Fruit fly (Drosophila melanogaster) whole organism, embryonic: ENCODE measurements around the gene CG42553.

ENCODE experiments used
- Ada2b ChIP-seq: fragments of 200-800 bp; sonication (Bioruptor generic); IDR thresholded peaks from 2 replicates; pipeline ENCODE4 v1.3.6; 2022; ENCODE audit warnings: missing biosample characterization, missing genetic modification characterization
- Antp ChIP-seq: fragments of 200-800 bp; sonication (Bioruptor generic); optimal IDR thresholded peaks from 3 replicates; lab custom pipeline; 2016; ENCODE audit warnings: missing biosample characterization, missing genetic modification characterization
- Atf6 ChIP-seq: fragments of 200-800 bp; sonication (Bioruptor generic); IDR thresholded peaks from 2 replicates; pipeline ENCODE4 v1.3.6; 2022; ENCODE audit warnings: missing biosample characterization, missing genetic modification characterization
- Bgb ChIP-seq: fragments of 200-800 bp; sonication (Bioruptor generic); IDR thresholded peaks from 2 replicates; pipeline ENCODE4 v1.3.6; 2022; ENCODE audit warnings: missing biosample characterization, missing genetic modification characterization; ENCODE audit not compliant: partially characterized antibody
- Bteb2 ChIP-seq: fragments of 200-800 bp; sonication (Bioruptor generic); optimal IDR thresholded peaks from 2 replicates; lab custom pipeline; 2016; ENCODE audit warnings: missing biosample characterization, missing genetic modification characterization
- CG1024 ChIP-seq: fragments of 200-800 bp; sonication (Bioruptor generic); IDR thresholded peaks from 2 replicates; pipeline ENCODE4 v1.3.6; 2022; ENCODE audit warnings: missing biosample characterization, missing genetic modification characterization
- CG12769 ChIP-seq: fragments of 200-800 bp; sonication (Bioruptor generic); optimal IDR thresholded peaks from 2 replicates; lab custom pipeline; 2019; ENCODE audit warnings: missing biosample characterization, mild to moderate bottlenecking, missing genetic modification characterization, moderate library complexity
- CG12942 ChIP-seq: fragments of 200-800 bp; sonication (Bioruptor generic); optimal IDR thresholded peaks from 3 replicates; lab custom pipeline; 2016; ENCODE audit warnings: missing biosample characterization, missing genetic modification characterization
- CG1529 ChIP-seq: fragments of 200-800 bp; sonication (Bioruptor generic); optimal IDR thresholded peaks from 3 replicates; lab custom pipeline; 2018; ENCODE audit warnings: missing biosample characterization, missing genetic modification characterization
- CG15479 ChIP-seq: fragments of 200-800 bp; sonication (Bioruptor generic); optimal IDR thresholded peaks from 3 replicates; lab custom pipeline; 2019; ENCODE audit warnings: missing biosample characterization, mild to moderate bottlenecking, missing genetic modification characterization, moderate library complexity
- CG1603 ChIP-seq: fragments of 200-800 bp; sonication (Bioruptor generic); optimal IDR thresholded peaks from 2 replicates; lab custom pipeline; 2019; ENCODE audit warnings: missing biosample characterization, mild to moderate bottlenecking, missing genetic modification characterization, moderate library complexity
- CG17612 ChIP-seq: fragments of 200-800 bp; sonication (Bioruptor generic); IDR thresholded peaks from 2 replicates; pipeline ENCODE4 v1.3.6; 2022; ENCODE audit warnings: missing biosample characterization, missing genetic modification characterization
- CG17912 ChIP-seq: fragments of 200-800 bp; sonication (Bioruptor generic); optimal IDR thresholded peaks from 2 replicates; lab custom pipeline; 2018; ENCODE audit warnings: missing biosample characterization, mild to moderate bottlenecking, missing genetic modification characterization
- CG2678 ChIP-seq: fragments of 200-800 bp; sonication (Bioruptor generic); optimal IDR thresholded peaks from 3 replicates; lab custom pipeline; 2019; ENCODE audit warnings: missing biosample characterization, mild to moderate bottlenecking, missing genetic modification characterization, moderate library complexity
- CG34376 ChIP-seq: fragments of 200-800 bp; sonication (Bioruptor generic); optimal IDR thresholded peaks from 2 replicates; lab custom pipeline; 2018; ENCODE audit warnings: missing biosample characterization, mild to moderate bottlenecking, missing genetic modification characterization
- CG3847 ChIP-seq: fragments of 200-800 bp; sonication (Bioruptor generic); IDR thresholded peaks from 2 replicates; pipeline ENCODE4 v1.3.6; 2022; ENCODE audit warnings: missing biosample characterization, missing genetic modification characterization
- CG6272 ChIP-seq: fragments of 200-800 bp; sonication (Bioruptor generic); IDR thresholded peaks from 2 replicates; pipeline ENCODE4 v1.3.6; 2022; ENCODE audit warnings: missing biosample characterization, missing genetic modification characterization
- CG7556 ChIP-seq: fragments of 200-800 bp; sonication (Bioruptor generic); optimal IDR thresholded peaks from 2 replicates; lab custom pipeline; 2017; ENCODE audit warnings: missing biosample characterization, mild to moderate bottlenecking, missing genetic modification characterization
- CG7786 ChIP-seq: fragments of 200-800 bp; sonication (Bioruptor generic); optimal IDR thresholded peaks from 2 replicates; lab custom pipeline; 2016; ENCODE audit warnings: missing biosample characterization, missing genetic modification characterization
- CG8281 ChIP-seq: fragments of 200-800 bp; sonication (Bioruptor generic); optimal IDR thresholded peaks from 2 replicates; lab custom pipeline; 2018; ENCODE audit warnings: missing biosample characterization, mild to moderate bottlenecking, missing genetic modification characterization, moderate library complexity
- D ChIP-seq, 2 experiments: fragments of 200-800 bp in 1 of 2; fragments of >200 bp in 1 of 2; sonication (Bioruptor generic) in 1 of 2; optimal IDR thresholded peaks; 2 replicates in 1 of 2; 3 replicates in 1 of 2; lab custom pipeline; 2017; ENCODE audit warnings: mild to moderate bottlenecking in 1 of 2, missing biosample characterization in 1 of 2, missing genetic modification characterization in 1 of 2, missing genetic modification reagents in 1 of 2
- Dad ChIP-seq: fragments of 200-800 bp; sonication (Bioruptor generic); optimal IDR thresholded peaks from 3 replicates; lab custom pipeline; 2016; ENCODE audit warnings: missing biosample characterization, missing genetic modification characterization
- H2.0 ChIP-seq: fragments of 200-800 bp; sonication (Bioruptor generic); IDR thresholded peaks from 2 replicates; pipeline ENCODE4 v1.3.6; 2022; ENCODE audit warnings: missing biosample characterization, missing genetic modification characterization
- HHEX ChIP-seq: fragments of 200-800 bp; sonication (Bioruptor generic); optimal IDR thresholded peaks from 3 replicates; lab custom pipeline; 2017; ENCODE audit warnings: missing biosample characterization, mild to moderate bottlenecking, missing genetic modification characterization, missing genetic modification reagents
- Hmr ChIP-seq: fragments of 200-800 bp; sonication (Bioruptor generic); optimal IDR thresholded peaks from 3 replicates; lab custom pipeline; 2017; ENCODE audit warnings: mild to moderate bottlenecking, missing biosample characterization, missing genetic modification reagents, missing genetic modification characterization
- Jarid2 ChIP-seq: fragments of 200-800 bp; sonication (Bioruptor generic); optimal IDR thresholded peaks from 3 replicates; lab custom pipeline; 2017; ENCODE audit warnings: mild to moderate bottlenecking, missing biosample characterization, missing genetic modification reagents, missing genetic modification characterization
- Optix ChIP-seq: fragments of 200-800 bp; sonication (Bioruptor generic); IDR thresholded peaks from 3 replicates; pipeline ENCODE4 v1.3.6; 2022; ENCODE audit warnings: missing biosample characterization, missing genetic modification characterization
- Rfx ChIP-seq: fragments of 200-800 bp; sonication (Bioruptor generic); IDR thresholded peaks from 2 replicates; pipeline ENCODE4 v1.3.6; 2022; ENCODE audit warnings: missing biosample characterization, missing genetic modification characterization
- Ssrp ChIP-seq: fragments of 200-800 bp; sonication (Bioruptor generic); optimal IDR thresholded peaks from 2 replicates; lab custom pipeline; 2018; ENCODE audit warnings: missing biosample characterization, mild to moderate bottlenecking, missing genetic modification characterization, moderate library complexity
- Tbp ChIP-seq: fragments of >200 bp; optimal IDR thresholded peaks from 2 replicates; lab custom pipeline; 2018; ENCODE audit warnings: missing biosample characterization, missing genetic modification characterization
- Xbp1 ChIP-seq: fragments of 200-800 bp; sonication (Bioruptor generic); optimal IDR thresholded peaks from 3 replicates; lab custom pipeline; 2016; ENCODE audit warnings: missing biosample characterization, mild to moderate bottlenecking, missing genetic modification characterization
- ab ChIP-seq: fragments of 200-800 bp; sonication (Bioruptor generic); optimal IDR thresholded peaks from 2 replicates; lab custom pipeline; 2016; ENCODE audit warnings: missing biosample characterization, missing genetic modification characterization
- al ChIP-seq: fragments of 200-800 bp; sonication (Bioruptor generic); IDR thresholded peaks from 2 replicates; pipeline ENCODE4 v1.3.6; 2022; ENCODE audit warnings: missing biosample characterization, missing genetic modification characterization
- dan ChIP-seq: fragments of 200-800 bp; sonication (Bioruptor generic); IDR thresholded peaks from 2 replicates; pipeline ENCODE4 v1.3.6; 2022; ENCODE audit warnings: missing biosample characterization, missing genetic modification characterization
- emc ChIP-seq: fragments of 200-800 bp; sonication (Bioruptor generic); optimal IDR thresholded peaks from 2 replicates; lab custom pipeline; 2016; ENCODE audit warnings: missing biosample characterization, missing genetic modification characterization
- gfzf ChIP-seq: fragments of 200-800 bp; sonication (Bioruptor generic); optimal IDR thresholded peaks from 2 replicates; lab custom pipeline; 2016; ENCODE audit warnings: missing biosample characterization, mild to moderate bottlenecking, missing genetic modification characterization, moderate library complexity
- kah ChIP-seq: fragments of 200-800 bp; sonication (Bioruptor generic); optimal IDR thresholded peaks from 2 replicates; lab custom pipeline; 2018; ENCODE audit warnings: missing biosample characterization, mild to moderate bottlenecking, missing genetic modification characterization
- klu ChIP-seq: fragments of 200-800 bp; sonication (Bioruptor generic); IDR thresholded peaks from 2 replicates; pipeline ENCODE4 v1.3.6; 2022; ENCODE audit warnings: missing biosample characterization, missing genetic modification characterization
- pb ChIP-seq: fragments of 200-800 bp; sonication (Bioruptor generic); optimal IDR thresholded peaks from 3 replicates; lab custom pipeline; 2016; ENCODE audit warnings: missing biosample characterization, missing genetic modification characterization
- pnt ChIP-seq: fragments of 200-800 bp; sonication (Bioruptor generic); optimal IDR thresholded peaks from 3 replicates; lab custom pipeline; 2016; ENCODE audit warnings: missing biosample characterization, missing genetic modification characterization
- scrt ChIP-seq: fragments of 200-800 bp; sonication (Bioruptor generic); optimal IDR thresholded peaks from 2 replicates; lab custom pipeline; 2018; ENCODE audit warnings: missing biosample characterization, mild to moderate bottlenecking, missing genetic modification characterization, moderate library complexity
- sima ChIP-seq: fragments of 200-800 bp; sonication (Bioruptor generic); optimal IDR thresholded peaks from 2 replicates; lab custom pipeline; 2016; ENCODE audit warnings: missing biosample characterization, missing genetic modification characterization
- so ChIP-seq: fragments of 200-800 bp; sonication (Bioruptor generic); IDR thresholded peaks from 3 replicates; pipeline ENCODE4 v1.3.6; 2022; ENCODE audit warnings: missing biosample characterization, missing genetic modification characterization
- sr ChIP-seq: fragments of 200-800 bp; sonication (Bioruptor generic); IDR thresholded peaks from 3 replicates; pipeline ENCODE4 v1.3.6; 2022; ENCODE audit warnings: missing biosample characterization, missing genetic modification characterization
- tna ChIP-seq: fragments of 200-800 bp; sonication (Bioruptor generic); IDR thresholded peaks from 2 replicates; pipeline ENCODE4 v1.3.6; 2022; ENCODE audit warnings: missing biosample characterization, missing genetic modification characterization; ENCODE audit not compliant: partially characterized antibody
- tx ChIP-seq: fragments of 200-800 bp; sonication (Bioruptor generic); optimal IDR thresholded peaks from 2 replicates; lab custom pipeline; 2016; ENCODE audit warnings: missing biosample characterization, missing genetic modification characterization
- vnd ChIP-seq: fragments of 200-800 bp; sonication (Bioruptor generic); IDR thresholded peaks from 3 replicates; pipeline ENCODE4 v1.3.6; 2022; ENCODE audit warnings: missing biosample characterization, missing genetic modification characterization; ENCODE audit not compliant: partially characterized antibody
- wek ChIP-seq: fragments of 200-800 bp; sonication (Bioruptor generic); optimal IDR thresholded peaks from 3 replicates; lab custom pipeline; 2018; ENCODE audit warnings: missing biosample characterization, mild to moderate bottlenecking, missing genetic modification characterization, moderate library complexity
- zfh1 ChIP-seq: fragments of 200-800 bp; sonication (Bioruptor generic); IDR thresholded peaks from 3 replicates; pipeline ENCODE4 v1.3.6; 2022; ENCODE audit warnings: missing biosample characterization, missing genetic modification characterization

Gene CG42553

DNA sequence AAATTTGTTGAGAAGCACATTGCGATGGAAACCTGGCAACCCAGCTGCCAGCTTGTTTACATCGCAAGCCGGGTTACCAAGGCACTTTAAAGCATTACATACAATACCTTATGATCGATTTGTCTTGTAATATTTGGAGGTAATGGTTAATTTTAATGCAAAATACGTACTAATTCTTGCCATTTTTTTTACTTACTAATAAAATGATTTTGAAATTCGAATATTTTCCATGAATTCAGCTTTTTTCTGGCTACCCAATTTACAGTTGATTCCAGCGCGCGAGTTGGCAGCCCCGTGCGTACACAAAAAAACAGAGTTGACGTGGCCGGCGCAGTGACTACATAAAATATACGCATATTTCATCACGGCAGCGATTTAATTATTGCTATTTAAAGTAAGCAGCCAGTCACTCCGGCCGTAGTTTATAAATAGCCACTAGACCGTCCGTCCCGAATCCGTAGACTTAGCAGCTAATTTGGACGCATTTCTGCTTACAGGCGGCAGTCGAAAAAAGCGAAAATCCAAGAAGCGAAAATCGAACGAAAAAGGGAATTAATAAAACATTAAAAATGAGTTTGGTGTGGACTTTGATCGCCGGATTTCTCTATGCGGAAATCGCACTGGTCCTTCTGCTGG lies 3.8 kb downstream of the CG42553 start, which contains the start of the genes CG13901 and CG13887 (continued):
- TF ChIP-seq CG17912 (GFP tag; lab: Kevin White, UChicago) (peak; percentile 85), sr (GFP tag; lab: Robert Waterston, UW) (no peak; the same call in 2 of the 3 replicates), CG1603 (tag; lab: Kevin White, UChicago) (peak; percentile 91), sima (GFP tag; lab: Kevin White, UChicago) (peak; percentile 7), Atf6 (GFP tag; lab: Robert Waterston, UW) (peak; percentile 86), tna (GFP tag; lab: Robert Waterston, UW) (no peak), D (optimal IDR thresholded peaks at IDR 0.05; lab: Kevin White, UChicago) (no peak), D (GFP tag; optimal IDR thresholded peaks at IDR 0.05; lab: Kevin White, UChicago) (peak; percentile 76), Rfx (GFP tag; lab: Robert Waterston, UW) (peak; percentile 94), Dad (GFP tag; lab: Kevin White, UChicago) (peak; percentile 91), vnd (GFP tag; lab: Robert Waterston, UW) (0 out of 3 replicates have a peak, but pooled peaks have one; percentile 32), dan (GFP tag; lab: Robert Waterston, UW) (no peak; the same call in 1 of the 2 replicates), CG7786 (GFP tag; lab: Kevin White, UChicago) (peak; percentile 91), H2.0 (GFP tag; lab: Robert Waterston, UW) (peak; percentile 84), Bteb2 (GFP tag; lab: Kevin White, UChicago) (peak; percentile 91), wek (GFP tag; lab: Kevin White, UChicago) (peak; percentile 48), kah (GFP tag; lab: Kevin White, UChicago) (peak; percentile 51), CG1529 (peak; percentile 79), tx (peak; percentile 95), CG34376 (GFP tag; lab: Kevin White, UChicago) (peak; percentile 91), Hmr (GFP tag; lab: Kevin White, UChicago) (peak; percentile 92), scrt (GFP tag; lab: Kevin White, UChicago) (no peak), ab (GFP tag; lab: Kevin White, UChicago) (peak; percentile 55), CG15479 (GFP tag; lab: Kevin White, UChicago) (peak; percentile 40), Optix (GFP tag; lab: Robert Waterston, UW) (peak; percentile 78), Bgb (GFP tag; lab: Robert Waterston, UW) (no peak), Jarid2 (GFP tag; lab: Kevin White, UChicago) (no peak), Tbp (GFP tag; lab: Kevin White, UChicago) (no peak), HHEX (GFP tag; lab: Kevin White, UChicago) (peak; percentile 79), pnt (GFP tag; lab: Kevin White, UChicago) (peak; percentile 93), gfzf (GFP tag; lab: Kevin White, UChicago) (peak; percentile 40), Ada2b (GFP tag; lab: Robert Waterston, UW) (peak; percentile 86), CG8281 (tag; lab: Kevin White, UChicago) (peak; percentile 60), CG17612 (GFP tag; lab: Robert Waterston, UW) (peak; percentile 67), klu (GFP tag; lab: Robert Waterston, UW) (peak; percentile 82), pb (GFP tag; lab: Kevin White, UChicago) (peak; percentile 78), al (GFP tag; lab: Robert Waterston, UW) (peak; percentile 83), Ssrp (tag; lab: Kevin White, UChicago) (peak; percentile 88), CG1024 (GFP tag; lab: Robert Waterston, UW) (0 out of 2 replicates have a peak, but pooled peaks have one; percentile 12), Xbp1 (GFP tag; lab: Kevin White, UChicago) (peak; percentile 97), zfh1 (GFP tag; lab: Robert Waterston, UW) (peak; percentile 88), CG2678 (tag; lab: Kevin White, UChicago) (peak; percentile 90), CG12769 (tag; lab: Kevin White, UChicago) (peak; percentile 92), CG7556 (peak; percentile 83), Antp (GFP tag; lab: Kevin White, UChicago) (peak; percentile 90), CG6272 (GFP tag; lab: Robert Waterston, UW) (peak; percentile 84), CG3847 (peak; percentile 95), emc (GFP tag; lab: Kevin White, UChicago) (peak; percentile 85), CG12942 (GFP tag; lab: Kevin White, UChicago) (peak; percentile 90), so (GFP tag; lab: Robert Waterston, UW) (peak; percentile 84; the same call in 2 of the 3 replicates)
